Fruit fly (Drosophila melanogaster) whole organism, adult: ENCODE measurements around the gene CG2247.

Source experiments
- CG14711 ChIP-seq: fragments of 200-800 bp; sonication (Bioruptor generic); optimal IDR thresholded peaks from 2 replicates; lab custom pipeline; 2018; ENCODE audit warnings: missing biosample characterization, mild to moderate bottlenecking, missing genetic modification characterization, moderate library complexity
- CG5204 ChIP-seq: fragments of 200-800 bp; sonication (Bioruptor generic); optimal IDR thresholded peaks from 2 replicates; lab custom pipeline; 2016; ENCODE audit warnings: missing biosample characterization, missing genetic modification characterization
- CG7045 ChIP-seq: fragments of 200-800 bp; sonication (Bioruptor generic); optimal IDR thresholded peaks from 2 replicates; lab custom pipeline; 2017; ENCODE audit warnings: missing biosample characterization, mild to moderate bottlenecking, missing genetic modification characterization
- Hr96 ChIP-seq: fragments of 200-800 bp; sonication (Bioruptor generic); optimal IDR thresholded peaks from 2 replicates; lab custom pipeline; 2016; ENCODE audit warnings: missing biosample characterization, missing genetic modification characterization
- Mnt ChIP-seq: fragments of 200-800 bp; sonication (Bioruptor generic); optimal IDR thresholded peaks from 2 replicates; lab custom pipeline; 2016; ENCODE audit warnings: missing biosample characterization, mild to moderate bottlenecking, missing genetic modification characterization
- bab1 ChIP-seq: fragments of 200-800 bp; sonication (Bioruptor generic); optimal IDR thresholded peaks from 3 replicates; lab custom pipeline; 2019; ENCODE audit warnings: missing biosample characterization, mild to moderate bottlenecking, missing genetic modification characterization, moderate library complexity
- kay ChIP-seq: fragments of 200-800 bp; sonication (Bioruptor generic); peaks from one replicate; lab custom pipeline; 2016; ENCODE audit warnings: missing biosample characterization, missing genetic modification characterization, borderline replicate concordance
- ovo ChIP-seq: fragments of 200-800 bp; sonication (Bioruptor generic); optimal IDR thresholded peaks from 2 replicates; lab custom pipeline; 2016; ENCODE audit warnings: missing biosample characterization, missing genetic modification characterization
- pad ChIP-seq: fragments of 200-800 bp; sonication (Bioruptor generic); optimal IDR thresholded peaks from 3 replicates; lab custom pipeline; 2017; ENCODE audit warnings: missing biosample characterization, missing genetic modification characterization, mild to moderate bottlenecking, moderate library complexity, missing genetic modification reagents
- toe ChIP-seq: fragments of 200-800 bp; sonication (Bioruptor generic); optimal IDR thresholded peaks from 2 replicates; lab custom pipeline; 2016; ENCODE audit warnings: missing biosample characterization, missing genetic modification characterization

DNA sequence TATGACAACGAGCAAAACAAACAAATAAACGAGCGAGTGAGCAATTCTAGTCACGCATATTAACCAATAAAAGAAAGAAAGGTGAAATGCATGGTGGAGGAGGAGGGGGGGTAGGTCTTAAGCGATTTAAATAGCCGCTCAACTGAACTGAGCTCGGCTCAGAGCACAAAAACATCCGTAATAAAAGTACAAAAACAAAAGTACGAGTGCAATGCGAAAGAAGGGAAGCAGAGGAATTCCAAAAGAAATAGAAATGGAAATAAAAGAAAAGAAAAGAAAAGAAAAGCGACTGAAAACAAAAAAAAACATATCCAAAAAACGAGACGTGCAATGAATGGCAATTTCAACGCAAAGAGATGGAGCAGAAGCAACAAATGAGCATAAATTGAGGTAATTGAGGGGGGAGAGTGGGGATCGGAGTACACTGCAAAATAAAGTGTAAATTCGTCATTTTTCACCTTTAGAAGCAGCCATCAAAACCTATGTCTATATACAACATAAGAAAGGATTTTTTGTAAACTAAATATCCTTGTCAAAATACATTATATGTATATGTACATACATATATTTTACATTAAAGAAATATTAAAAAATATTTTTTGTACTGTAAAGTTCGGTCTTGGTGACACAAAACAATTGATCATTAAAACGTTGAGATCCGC lies 46.9 kb upstream of the CG2247 start:
- TF ChIP-seq ovo (no peak), CG7045 (GFP tag; lab: Kevin White, UChicago) (no peak), Hr96 (GFP tag; lab: Kevin White, UChicago) (no peak), pad (GFP tag; lab: Kevin White, UChicago) (no peak), kay (no peak), CG5204 (GFP tag; lab: Kevin White, UChicago) (no peak), CG14711 (tag; lab: Kevin White, UChicago) (no peak), bab1 (GFP tag; lab: Kevin White, UChicago) (no peak), toe (GFP tag; lab: Kevin White, UChicago) (no peak), Mnt (GFP tag; lab: Kevin White, UChicago) (no peak)
